Fruit fly (Drosophila melanogaster): Measurements from ENCODE around the gene Sap47.

Sap47 gene

DNA sequence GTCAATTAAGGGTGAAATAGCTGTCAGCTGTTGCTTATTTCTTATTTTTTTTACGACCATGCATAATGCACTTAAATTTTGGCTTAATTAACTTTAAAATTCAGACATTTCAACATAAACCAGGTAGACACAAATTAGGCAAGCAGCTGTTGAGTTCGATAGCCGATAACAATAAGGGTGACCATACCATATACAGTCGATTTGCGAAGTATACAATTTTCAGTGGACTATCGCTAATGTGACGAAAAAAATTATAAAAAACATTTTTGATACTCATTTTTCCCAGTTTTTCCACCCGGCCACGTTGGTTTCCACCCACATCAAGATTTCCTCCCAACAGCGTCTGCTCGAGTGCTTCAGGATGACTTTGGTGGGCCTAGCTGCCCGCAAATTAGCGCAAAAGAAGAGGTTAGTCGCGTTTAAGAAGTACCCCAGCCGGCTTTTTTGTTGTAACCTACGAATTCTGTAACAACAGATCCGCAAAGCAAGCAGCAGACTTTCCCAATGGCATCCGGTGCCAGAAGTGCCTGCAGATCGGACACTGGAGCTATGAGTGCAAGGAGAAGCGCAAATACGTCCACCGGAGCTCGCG lies 28.9 kb downstream of the Sap47 start, which contains the start of the genes CG4287 and CG5516 (continued):
- no peak; the same call in none of the 3 replicates for TF ChIP-seq HLH4C (GFP tag; IDR thresholded peaks at IDR 0.05; ENCODE audit: partially characterized antibody)
- TF ChIP-seq Dp (GFP tag; optimal IDR thresholded peaks at IDR 0.05), result peak; percentile 24
- TF ChIP-seq hkb (optimal IDR thresholded peaks at IDR 0.05), result no peak
- TF ChIP-seq hkb (GFP tag; IDR thresholded peaks at IDR 0.05), result peak; percentile 34; the same call in 1 of the 2 replicates
- TF ChIP-seq pzg (GFP tag; optimal IDR thresholded peaks at IDR 0.05), result peak; percentile 48
- TF ChIP-seq lilli (GFP tag; optimal IDR thresholded peaks at IDR 0.05), result peak; percentile 53
- TF ChIP-seq CHES-1-like (GFP tag; optimal IDR thresholded peaks at IDR 0.05), result peak; percentile 23
- peak; percentile 38 for TF ChIP-seq HmgD (GFP tag; optimal IDR thresholded peaks at IDR 0.05)
- no peak for TF ChIP-seq Oli (tag; optimal IDR thresholded peaks at IDR 0.05)
- peak; percentile 48; the same call in 1 of the 3 replicates for TF ChIP-seq CG6791 (GFP tag; IDR thresholded peaks at IDR 0.05; ENCODE audit: partially characterized antibody)
- TF ChIP-seq Hr51 (GFP tag; optimal IDR thresholded peaks at IDR 0.05), result no peak
- peak; percentile 56 for TF ChIP-seq BEAF-32 (GFP tag; optimal IDR thresholded peaks at IDR 0.05)
- peak; percentile 22 for TF ChIP-seq trem (tag; optimal IDR thresholded peaks at IDR 0.05)
- TF ChIP-seq CG1603 (tag; optimal IDR thresholded peaks at IDR 0.05), result peak; percentile 54
- peak; percentile 46 for TF ChIP-seq Xbp1 (GFP tag; optimal IDR thresholded peaks at IDR 0.05)
- TF ChIP-seq CG17802 (tag; optimal IDR thresholded peaks at IDR 0.05), result no peak
- TF ChIP-seq lola (GFP tag; optimal IDR thresholded peaks at IDR 0.05), result no peak
- peak; percentile 12 for TF ChIP-seq Sin3A (optimal IDR thresholded peaks at IDR 0.05)
- peak in 1 of 2 experiments; percentile 1 for TF ChIP-seq dpn (GFP tag; optimal IDR thresholded peaks at IDR 0.05)
- TF ChIP-seq MESR4 (GFP tag; optimal IDR thresholded peaks at IDR 0.05), result peak; percentile 69
- peak; percentile 39 for TF ChIP-seq zfh2 (GFP tag; optimal IDR thresholded peaks at IDR 0.05)
- TF ChIP-seq CG13287 (GFP tag; IDR thresholded peaks at IDR 0.05; ENCODE audit: partially characterized antibody), result peak; percentile 63
- no peak for TF ChIP-seq Stat92E (GFP tag; optimal IDR thresholded peaks at IDR 0.05)
- peak; percentile 72 for TF ChIP-seq Dref (GFP tag; IDR thresholded peaks at IDR 0.05)
- TF ChIP-seq vfl (GFP tag; optimal IDR thresholded peaks at IDR 0.05), result peak; percentile 20
- peak; percentile 64 for TF ChIP-seq sens (GFP tag)
- TF ChIP-seq row (GFP tag; IDR thresholded peaks at IDR 0.05), result peak; percentile 15; the same call in 1 of the 3 replicates
- peak in 1 of 2 experiments; percentile 19 for TF ChIP-seq tll (GFP tag; optimal IDR thresholded peaks at IDR 0.05)
- peak; percentile 62 for TF ChIP-seq stwl (tag; optimal IDR thresholded peaks at IDR 0.05)
- peak; percentile 25 for TF ChIP-seq HmgZ (tag; optimal IDR thresholded peaks at IDR 0.05)
- no peak for TF ChIP-seq chinmo (GFP tag; IDR thresholded peaks at IDR 0.05; ENCODE audit: partially characterized antibody)
- TF ChIP-seq CG10267 (tag; optimal IDR thresholded peaks at IDR 0.05), result peak; percentile 11
- no peak for TF ChIP-seq repo (GFP tag; optimal IDR thresholded peaks at IDR 0.05)
- TF ChIP-seq ranshi (GFP tag; IDR thresholded peaks at IDR 0.05), result peak; percentile 84; the same call in 1 of the 2 replicates
- no peak for TF ChIP-seq da (GFP tag; optimal IDR thresholded peaks at IDR 0.05)
- peak; percentile 63 for TF ChIP-seq CG2120 (GFP tag; optimal IDR thresholded peaks at IDR 0.05)

DNA sequence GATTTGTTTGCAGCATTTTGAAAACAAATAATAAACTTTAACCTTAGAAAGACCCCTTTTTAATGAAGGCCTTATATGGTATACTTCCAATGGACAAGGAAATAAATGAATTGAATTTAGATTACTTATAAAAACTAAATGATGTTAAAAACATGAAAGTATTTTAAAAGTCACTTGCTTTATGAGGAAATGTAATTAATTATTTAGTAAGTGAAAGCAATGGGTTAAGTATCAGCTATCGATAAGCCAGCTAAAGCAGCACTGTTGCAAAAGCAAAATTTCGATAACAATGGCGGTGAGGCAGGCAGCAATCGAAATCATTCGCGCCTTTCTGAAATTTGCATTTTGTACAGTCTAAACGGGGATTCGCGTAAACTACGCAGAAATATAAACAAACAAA lies 30.3 kb downstream of the Sap47 start, which contains the start of the genes CG32856 and Rbf2:
Gene CG32856, minus strand, starts transcription at position 183 of the 400 bp plus-strand sequence.
Gene Rbf2, plus strand, starts transcription at position 278 of the 400 bp plus-strand sequence.
- TF ChIP-seq croc (GFP tag; conservative IDR thresholded peaks at IDR 0.05), result no peak
- peak; percentile 8 for TF ChIP-seq exex (tag; optimal IDR thresholded peaks at IDR 0.05)
- peak; percentile 61 for TF ChIP-seq Hand (GFP tag; optimal IDR thresholded peaks at IDR 0.05)
- peak; percentile 73 for TF ChIP-seq CG9437 (GFP tag; optimal IDR thresholded peaks at IDR 0.05)
- TF ChIP-seq crp (GFP tag; optimal IDR thresholded peaks at IDR 0.05), result peak in 1 of 2 experiments; percentile 69
- TF ChIP-seq zen2 (GFP tag; IDR thresholded peaks at IDR 0.05; ENCODE audit: partially characterized antibody), result peak; percentile 82
- TF ChIP-seq Dll (GFP tag; IDR thresholded peaks at IDR 0.05; ENCODE audit: partially characterized antibody), result peak; percentile 78
- peak; percentile 27 for TF ChIP-seq Sin3A (optimal IDR thresholded peaks at IDR 0.05)
- TF ChIP-seq pfk (GFP tag; optimal IDR thresholded peaks at IDR 0.05), result no peak
- TF ChIP-seq Hmr (GFP tag; optimal IDR thresholded peaks at IDR 0.05), result peak; percentile 83
- TF ChIP-seq Hr3 (GFP tag; optimal IDR thresholded peaks at IDR 0.05), result peak; percentile 80
- peak; percentile 6 for TF ChIP-seq schlank (tag; optimal IDR thresholded peaks at IDR 0.05)
- no peak for TF ChIP-seq sisA (GFP tag; IDR thresholded peaks at IDR 0.05)
- peak; percentile 46 for TF ChIP-seq psq (GFP tag; optimal IDR thresholded peaks at IDR 0.05)
- TF ChIP-seq Med (GFP tag), result peak; percentile 95

Measured in whole organism, embryonic.